Fruit fly (Drosophila melanogaster) whole organism, wandering third instar larva: ENCODE results near the gene Pino.

ENCODE experiments used
- Abd-B ChIP-seq: fragments of >200 bp; optimal IDR thresholded peaks from 2 replicates; lab custom pipeline; 2017; ENCODE audit warnings: missing biosample characterization, missing genetic modification characterization
- CG9705 ChIP-seq: fragments of 200-800 bp; sonication (Bioruptor generic); optimal IDR thresholded peaks from 2 replicates; lab custom pipeline; 2018; ENCODE audit warnings: missing biosample characterization, mild to moderate bottlenecking, missing genetic modification characterization
- Dif ChIP-seq: fragments of 200-275, 200-300 bp; sonication (Bioruptor generic); optimal IDR thresholded peaks from 2 replicates; lab custom pipeline; 2018; ENCODE audit warnings: missing biosample characterization, missing genetic modification characterization; ENCODE audit not compliant: partially characterized antibody
- GATAd ChIP-seq: sonication (Bioruptor generic); optimal IDR thresholded peaks from 2 replicates; lab custom pipeline; 2016; ENCODE audit warnings: missing biosample characterization, missing genetic modification characterization
- HLH106 ChIP-seq: fragments of 200-800 bp; optimal IDR thresholded peaks from 3 replicates; lab custom pipeline; 2019; ENCODE audit warnings: missing biosample characterization, mild to moderate bottlenecking, missing genetic modification characterization, moderate library complexity
- Hnf4 ChIP-seq: fragments of 200-800 bp; sonication (Bioruptor generic); optimal IDR thresholded peaks from 2 replicates; lab custom pipeline; 2016; ENCODE audit warnings: missing biosample characterization, mild to moderate bottlenecking, missing genetic modification characterization
- Hr78 ChIP-seq: fragments of >200 bp; optimal IDR thresholded peaks from 2 replicates; lab custom pipeline; 2017; ENCODE audit warnings: missing biosample characterization, missing genetic modification characterization
- Hr83 ChIP-seq: fragments of 200-300 bp; sonication (Bioruptor generic); optimal IDR thresholded peaks from 2 replicates; lab custom pipeline; 2016; ENCODE audit warnings: missing biosample characterization, mild to moderate bottlenecking, missing genetic modification characterization, moderate library complexity; ENCODE audit not compliant: poor library complexity, severe bottlenecking
- N ChIP-seq: fragments of >200 bp; optimal IDR thresholded peaks from 2 replicates; lab custom pipeline; 2018; ENCODE audit warnings: missing biosample characterization, missing external identifiers, missing genetic modification characterization
- OdsH ChIP-seq: fragments of 200-800 bp; sonication (Bioruptor generic); optimal IDR thresholded peaks from 2 replicates; lab custom pipeline; 2016; ENCODE audit warnings: missing biosample characterization, mild to moderate bottlenecking, missing genetic modification characterization
- Rel ChIP-seq, 2 experiments: fragments of 200-800 bp; sonication (Bioruptor generic) in 1 of 2; optimal IDR thresholded peaks; 2 replicates in 1 of 2; 3 replicates in 1 of 2; lab custom pipeline; 2016 to 2019; ENCODE audit warnings: mild to moderate bottlenecking in 2 of 2, missing biosample characterization in 2 of 2, missing genetic modification characterization in 2 of 2, moderate library complexity in 1 of 2
- Sp1 ChIP-seq: fragments of 200-800 bp; sonication (Bioruptor generic); optimal IDR thresholded peaks from 3 replicates; lab custom pipeline; 2019; ENCODE audit warnings: missing biosample characterization, mild to moderate bottlenecking, missing genetic modification characterization, moderate library complexity
- br ChIP-seq: fragments of 200-800 bp; sonication (Bioruptor generic); optimal IDR thresholded peaks from 2 replicates; lab custom pipeline; 2016; ENCODE audit warnings: missing biosample characterization, missing genetic modification characterization
- brk ChIP-seq: fragments of 200-800 bp; sonication (Bioruptor generic); optimal IDR thresholded peaks from 2 replicates; lab custom pipeline; 2016; ENCODE audit warnings: missing biosample characterization, mild to moderate bottlenecking, missing genetic modification characterization
- dl ChIP-seq, 2 experiments: fragments of 175-275, 200-275 bp in 1 of 2; fragments of 200-275 bp in 1 of 2; sonication (Bioruptor generic); optimal IDR thresholded peaks; lab custom pipeline; 2018; ENCODE audit warnings: mild to moderate bottlenecking in 2 of 2, missing biosample characterization in 2 of 2, missing genetic modification characterization in 2 of 2, moderate library complexity in 2 of 2; ENCODE audit not compliant: partially characterized antibody in 2 of 2, insufficient read depth in 1 of 2
- dmrt93B ChIP-seq: fragments of 200-800 bp; sonication (Bioruptor generic); optimal IDR thresholded peaks from 2 replicates; lab custom pipeline; 2018; ENCODE audit warnings: missing biosample characterization, mild to moderate bottlenecking, missing genetic modification characterization
- dsf ChIP-seq: sonication (Bioruptor generic); optimal IDR thresholded peaks from 2 replicates; lab custom pipeline; 2016; ENCODE audit warnings: missing biosample characterization, missing genetic modification characterization, borderline replicate concordance
- ey ChIP-seq: fragments of 200-800 bp; sonication (Bioruptor generic); optimal IDR thresholded peaks from 2 replicates; lab custom pipeline; 2016; ENCODE audit warnings: missing biosample characterization, missing genetic modification characterization
- foxo ChIP-seq, 2 experiments: fragments of 200-800 bp; sonication (Bioruptor generic); optimal IDR thresholded peaks; 2 replicates in 1 of 2; 3 replicates in 1 of 2; lab custom pipeline; 2016 to 2017; ENCODE audit warnings: missing biosample characterization in 2 of 2, missing genetic modification characterization in 2 of 2
- fru ChIP-seq: fragments of 200-800 bp; sonication (Bioruptor generic); optimal IDR thresholded peaks from 3 replicates; lab custom pipeline; 2016; ENCODE audit warnings: missing biosample characterization, mild to moderate bottlenecking, missing genetic modification characterization
- h ChIP-seq: fragments of 200-800 bp; sonication (Bioruptor generic); optimal IDR thresholded peaks from 3 replicates; lab custom pipeline; 2016; ENCODE audit warnings: missing biosample characterization, mild to moderate bottlenecking, missing genetic modification characterization
- lola ChIP-seq: fragments of >200 bp; optimal IDR thresholded peaks from 2 replicates; lab custom pipeline; 2017; ENCODE audit warnings: missing biosample characterization, missing genetic modification characterization
- psq ChIP-seq: fragments of 200-800 bp; sonication (Bioruptor generic); optimal IDR thresholded peaks from 3 replicates; lab custom pipeline; 2017; ENCODE audit warnings: missing biosample characterization, mild to moderate bottlenecking, missing genetic modification characterization, moderate library complexity
- rgr ChIP-seq: fragments of 200-800 bp; sonication (Bioruptor generic); optimal IDR thresholded peaks from 3 replicates; lab custom pipeline; 2016; ENCODE audit warnings: missing biosample characterization, mild to moderate bottlenecking, missing genetic modification characterization
- sage ChIP-seq: fragments of 200-800 bp; sonication (Bioruptor generic); optimal IDR thresholded peaks from 2 replicates; lab custom pipeline; 2016; ENCODE audit warnings: missing biosample characterization, mild to moderate bottlenecking, missing genetic modification characterization
- sv ChIP-seq: fragments of 200-800 bp; sonication (Bioruptor generic); optimal IDR thresholded peaks from 3 replicates; lab custom pipeline; 2016; ENCODE audit warnings: missing biosample characterization, missing genetic modification characterization
- tai ChIP-seq: sonication (Bioruptor generic); optimal IDR thresholded peaks from 2 replicates; lab custom pipeline; 2016; ENCODE audit warnings: missing biosample characterization, missing genetic modification characterization
- usp ChIP-seq: fragments of >200 bp; optimal IDR thresholded peaks from 2 replicates; lab custom pipeline; 2017; ENCODE audit warnings: missing biosample characterization, missing genetic modification characterization

The Pino gene

dm6 chr2L:1080802-1081464 is 47.8 kb downstream of the Pino start, which contains the start of gene Atg4a:
Atg4a (plus strand) TSS chr2L:1080911.
- no peak for TF ChIP-seq Hnf4 (GFP tag; lab: Kevin White, UChicago)
- no peak for TF ChIP-seq OdsH (GFP tag; lab: Kevin White, UChicago)
- TF ChIP-seq sage: no peak
- no peak for TF ChIP-seq dsf (GFP tag; lab: Kevin White, UChicago)
- TF ChIP-seq lola (GFP tag; lab: Kevin White, UChicago): no peak
- no peak for TF ChIP-seq fru
- TF ChIP-seq Rel (GFP tag; optimal IDR thresholded peaks at IDR 0.05; lab: Kevin White, UChicago): no peak
- TF ChIP-seq Rel (tag; optimal IDR thresholded peaks at IDR 0.05; lab: Kevin White, UChicago): no peak
- no peak for TF ChIP-seq Sp1 (GFP tag; lab: Kevin White, UChicago)
- TF ChIP-seq foxo (GFP tag; optimal IDR thresholded peaks at IDR 0.05; lab: Kevin White, UChicago): no peak

DNA sequence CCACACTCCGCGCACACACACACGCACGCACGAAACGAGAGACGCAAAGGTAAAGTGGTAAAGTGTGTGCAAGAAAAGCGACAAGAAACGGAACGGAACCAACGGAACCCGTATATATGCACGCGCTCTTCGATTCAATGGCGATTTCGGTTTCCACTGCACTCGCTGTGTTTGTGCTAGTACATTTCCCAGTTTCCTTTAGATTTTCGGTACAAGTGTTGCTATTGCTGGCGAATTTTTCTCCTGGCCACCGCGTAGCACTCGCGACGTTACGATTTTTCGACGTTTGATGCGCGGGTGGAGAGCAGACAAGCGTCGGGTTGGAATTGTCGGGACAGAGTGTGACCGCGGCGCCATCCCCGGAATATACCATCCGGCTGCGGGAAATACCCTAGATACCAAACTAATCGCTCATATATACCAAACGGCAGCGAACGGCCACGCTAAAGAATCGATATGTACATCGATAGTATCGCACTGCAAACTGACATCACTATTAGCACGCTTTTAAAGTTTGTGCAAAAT is 51.2 kb downstream of the Pino start, which contains the start of the genes S and ast:
Gene S (minus strand): TSS at position 347 of the 525 bp plus-strand sequence.
Gene ast (plus strand): TSS at position 480 of the 525 bp plus-strand sequence.
- TF ChIP-seq OdsH (GFP tag; lab: Kevin White, UChicago) (peak; percentile 18), rgr (peak; percentile 43), h (no peak), Dif (GFP tag; lab: Kevin White, UChicago) (peak; percentile 28), brk (GFP tag; lab: Kevin White, UChicago) (no peak), fru (peak; percentile 6), Hr83 (peak; percentile 68), ey (GFP tag; lab: Kevin White, UChicago) (no peak), psq (GFP tag; lab: Kevin White, UChicago) (peak; percentile 79), Rel (GFP tag; optimal IDR thresholded peaks at IDR 0.05; lab: Kevin White, UChicago) (no peak), Rel (tag; optimal IDR thresholded peaks at IDR 0.05; lab: Kevin White, UChicago) (peak; percentile 89), CG9705 (GFP tag; lab: Kevin White, UChicago) (no peak), Abd-B (no peak), sv (GFP tag; lab: Kevin White, UChicago) (no peak), HLH106 (tag; lab: Kevin White, UChicago) (peak; percentile 19), foxo (GFP tag; optimal IDR thresholded peaks at IDR 0.05; lab: Kevin White, UChicago) (peak in 1 of 2 experiments; percentile 28), tai (GFP tag; lab: Kevin White, UChicago) (no peak), Hnf4 (GFP tag; lab: Kevin White, UChicago) (no peak), Sp1 (GFP tag; lab: Kevin White, UChicago) (peak; percentile 61)

DNA sequence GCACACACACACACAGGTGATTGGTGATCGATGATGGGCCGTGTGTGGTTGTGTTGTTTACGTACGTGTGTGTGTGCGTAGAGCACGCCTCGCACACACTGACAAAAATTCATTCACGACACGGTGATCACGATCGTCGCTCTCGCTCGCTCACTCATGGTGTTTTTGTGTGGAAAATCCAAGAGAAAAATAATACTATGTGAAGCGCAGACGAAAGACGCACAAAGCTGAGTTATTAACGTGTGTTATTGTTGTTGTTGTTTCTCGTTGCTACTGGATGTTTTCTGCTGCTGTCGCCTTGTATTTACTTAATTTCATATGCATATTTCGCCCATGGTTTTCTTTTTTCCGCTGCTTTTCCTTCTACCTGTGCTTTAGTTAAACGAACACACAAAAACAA is 51.7 kb downstream of the Pino start:
- TF ChIP-seq HLH106 (tag; lab: Kevin White, UChicago) (no peak), rgr (peak; percentile 16), h (peak; percentile 22), N (GFP tag; lab: Kevin White, UChicago) (peak; percentile 67), Abd-B (peak; percentile 17)

dm6 chr2L:1075753-1076152 is 53.0 kb downstream of the Pino start:
- TF ChIP-seq Hnf4 (GFP tag; lab: Kevin White, UChicago) (no peak), GATAd (no peak), dmrt93B (GFP tag; lab: Kevin White, UChicago) (no peak), sv (GFP tag; lab: Kevin White, UChicago) (peak; percentile 76), usp (no peak), ey (GFP tag; lab: Kevin White, UChicago) (peak; percentile 53), Hr78 (GFP tag; lab: Kevin White, UChicago) (no peak), Rel (GFP tag; optimal IDR thresholded peaks at IDR 0.05; lab: Kevin White, UChicago) (no peak), Rel (tag; optimal IDR thresholded peaks at IDR 0.05; lab: Kevin White, UChicago) (no peak), lola (GFP tag; lab: Kevin White, UChicago) (no peak), fru (peak; percentile 49), psq (GFP tag; lab: Kevin White, UChicago) (peak; percentile 25), foxo (GFP tag; optimal IDR thresholded peaks at IDR 0.05; lab: Kevin White, UChicago) (peak in 1 of 2 experiments; percentile 73), Dif (GFP tag; lab: Kevin White, UChicago) (no peak), HLH106 (tag; lab: Kevin White, UChicago) (peak; percentile 30), rgr (peak; percentile 50), dl (GFP tag; optimal IDR thresholded peaks at IDR 0.05; lab: Kevin White, UChicago; ENCODE audit: insufficient read depth in 1 of 2, partially characterized antibody in 2 of 2) (no peak), br (GFP tag; lab: Kevin White, UChicago) (peak; percentile 49), Sp1 (GFP tag; lab: Kevin White, UChicago) (peak; percentile 8), h (peak; percentile 59), OdsH (GFP tag; lab: Kevin White, UChicago) (peak; percentile 30)
